Worm (Caenorhabditis elegans): ENCODE data around the gene clec-76.

DNA sequence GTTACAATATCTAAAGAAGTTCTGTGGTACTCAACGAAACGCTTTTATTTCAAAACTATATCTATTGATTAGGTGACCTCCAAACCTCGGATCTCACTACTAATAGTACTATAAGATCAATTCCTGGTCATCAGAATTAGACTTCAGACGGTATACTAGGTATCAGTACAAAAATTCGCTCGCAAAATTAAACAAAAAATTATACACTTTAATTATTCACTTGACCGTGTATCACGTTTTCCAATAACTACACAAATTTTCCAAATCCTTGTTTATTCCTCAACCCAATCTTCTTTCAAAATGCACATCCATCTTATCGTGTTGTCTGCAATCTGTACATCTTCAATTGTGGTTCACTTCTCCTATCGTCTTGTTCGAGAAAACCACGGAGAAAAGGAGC lies 46.9 kb upstream of the clec-76 start, which contains the start of gene F56D6.23:
- TF ChIP-seq nhr-76 (tag; optimal IDR thresholded peaks at IDR 0.05) (no peak), nhr-2 (tag; optimal IDR thresholded peaks at IDR 0.05) (no peak), mep-1 (tag; optimal IDR thresholded peaks at IDR 0.05) (no peak), elt-3 (tag; optimal IDR thresholded peaks at IDR 0.05) (no peak), elt-1 (tag; optimal IDR thresholded peaks at IDR 0.05; ENCODE audit: borderline replicate concordance, insufficient read depth) (no peak), flh-1 (GFP tag; optimal IDR thresholded peaks at IDR 0.05) (no peak), ztf-11 (tag; optimal IDR thresholded peaks at IDR 0.05) (no peak), snpc-4 (tag; optimal IDR thresholded peaks at IDR 0.05) (no peak)

Data from whole organism, mixed stage, embryonic.